Worm (Caenorhabditis elegans): Measurements from ENCODE around the gene C32D5.11.

The C32D5.11 gene

DNA sequence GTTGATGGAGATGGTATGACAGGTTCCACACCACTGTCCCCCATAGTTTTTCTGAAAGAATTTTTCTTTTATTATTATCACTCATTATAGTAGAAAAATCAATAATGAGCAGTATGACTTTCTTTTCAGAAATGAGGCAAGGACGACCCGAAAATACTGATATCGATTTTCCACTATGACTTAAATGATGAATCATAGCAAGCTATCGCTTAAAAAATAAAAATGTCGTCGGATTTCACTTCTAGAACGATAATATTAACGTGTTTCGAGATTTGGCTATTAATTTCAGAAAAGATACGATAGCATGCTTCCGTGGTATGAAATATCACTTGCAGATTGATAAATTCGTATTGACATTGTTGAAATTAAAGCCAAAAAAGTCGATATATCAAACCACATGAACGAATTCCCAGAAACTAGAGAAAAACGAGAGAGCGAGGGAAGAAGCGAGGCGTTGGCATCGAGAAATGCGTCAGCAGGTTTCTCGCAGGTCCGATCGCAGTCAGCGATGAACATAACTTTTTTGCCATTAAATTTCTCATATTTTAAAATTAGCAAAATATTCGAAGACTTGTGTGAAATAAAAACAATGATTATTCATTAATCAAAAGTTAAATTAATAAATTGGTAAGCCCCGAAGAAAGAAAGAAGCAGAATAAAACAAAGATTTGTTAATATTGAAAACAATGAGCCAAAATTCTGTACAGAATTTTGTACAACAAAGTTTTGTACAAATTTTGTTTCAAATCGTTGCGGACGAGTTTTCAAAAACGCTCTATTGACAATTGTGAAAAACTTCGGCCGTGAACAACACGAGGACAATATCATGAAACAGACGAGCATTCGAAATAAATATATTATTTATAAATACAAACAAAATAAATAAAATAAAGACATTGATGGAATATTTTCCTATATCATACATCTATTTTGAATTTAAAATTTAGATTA, at the start of gene C32D5.11:
Gene C32D5.11, minus strand, starts transcription at position 51 of the 951 bp plus-strand sequence.
- TF ChIP-seq sea-1 (GFP tag; conservative IDR thresholded peaks at IDR 0.05) (no peak), hnd-1 (tag; optimal IDR thresholded peaks at IDR 0.05) (no peak), ceh-13 (GFP tag; optimal IDR thresholded peaks at IDR 0.05) (no peak), flt-1 (GFP tag; IDR thresholded peaks at IDR 0.05) (no peak), pes-1 (GFP tag; IDR thresholded peaks at IDR 0.05) (no peak), tbx-11 (GFP tag; IDR thresholded peaks at IDR 0.05) (no peak), tra-4 (tag; optimal IDR thresholded peaks at IDR 0.05) (no peak), F13C5.2 (tag; optimal IDR thresholded peaks at IDR 0.05) (no peak), ama-1 (optimal IDR thresholded peaks at IDR 0.05) (no peak), aly-1 (tag; optimal IDR thresholded peaks at IDR 0.05) (no peak), B0310.2 (tag; optimal IDR thresholded peaks at IDR 0.05) (no peak), ets-7 (tag; optimal IDR thresholded peaks at IDR 0.05) (no peak), scrt-1 (GFP tag; IDR thresholded peaks at IDR 0.05) (0 out of 2 replicates have a peak, but pooled peaks have one; percentile 11), ceh-36 (tag; optimal IDR thresholded peaks at IDR 0.05) (no peak), tbx-37 (GFP tag; conservative IDR thresholded peaks at IDR 0.05) (no peak), hmg-4 (GFP tag; optimal IDR thresholded peaks at IDR 0.05) (peak; percentile 28)

DNA sequence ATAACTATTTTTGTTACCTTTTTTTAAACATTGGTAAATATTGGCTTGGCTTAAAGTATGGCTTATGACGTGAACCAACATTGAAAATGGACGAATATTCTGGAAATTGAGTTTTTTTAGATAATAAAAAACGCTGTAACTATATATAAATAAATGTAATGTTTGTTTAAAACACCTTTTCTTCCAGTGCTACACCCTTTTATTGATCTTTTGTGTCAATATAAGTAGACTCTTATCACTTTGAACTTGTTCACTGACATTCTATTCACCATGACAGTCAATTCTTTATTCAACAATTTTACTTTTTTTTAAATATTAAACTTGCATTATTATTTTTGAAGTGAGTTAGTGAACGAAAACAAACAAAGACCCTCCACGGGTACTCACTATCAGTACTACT, 48.0 kb upstream of the C32D5.11 start, which contains the start of gene T25D10.1:
Gene T25D10.1, plus strand, starts transcription at position 169 of the 400 bp plus-strand sequence.
- TF ChIP-seq F13C5.2 (tag; optimal IDR thresholded peaks at IDR 0.05) (no peak), scrt-1 (GFP tag; IDR thresholded peaks at IDR 0.05) (no peak), hnd-1 (tag; optimal IDR thresholded peaks at IDR 0.05) (no peak), ama-1 (optimal IDR thresholded peaks at IDR 0.05) (no peak), hmbx-1 (tag; optimal IDR thresholded peaks at IDR 0.05) (no peak), aly-1 (tag; optimal IDR thresholded peaks at IDR 0.05) (no peak), ceh-36 (tag; optimal IDR thresholded peaks at IDR 0.05) (no peak), B0310.2 (tag; optimal IDR thresholded peaks at IDR 0.05) (no peak), ets-7 (tag; optimal IDR thresholded peaks at IDR 0.05) (no peak), tbx-37 (GFP tag; conservative IDR thresholded peaks at IDR 0.05) (no peak), flt-1 (GFP tag; IDR thresholded peaks at IDR 0.05) (no peak), tra-4 (tag; optimal IDR thresholded peaks at IDR 0.05) (no peak)

DNA sequence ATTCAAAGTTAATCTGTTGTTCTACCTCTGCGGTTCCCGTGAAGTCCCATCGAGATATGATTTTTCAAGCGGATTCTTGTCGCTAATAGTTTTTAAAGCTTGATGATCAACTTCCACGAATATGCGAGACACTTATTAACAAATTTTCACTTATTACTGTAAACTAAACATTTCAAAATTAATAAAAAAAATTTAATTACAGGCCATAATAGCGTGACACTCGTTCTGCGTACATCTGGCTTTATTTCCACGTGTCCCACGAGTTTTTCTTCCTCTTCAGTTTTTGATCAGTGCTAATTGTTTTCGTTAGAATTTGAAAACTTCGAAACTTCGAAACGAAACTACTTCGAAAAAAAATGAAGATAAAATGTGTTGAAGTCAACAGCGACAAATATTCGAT, 46.4 kb upstream of the C32D5.11 start, which contains the start of gene btb-2:
Gene btb-2, plus strand, starts transcription at position 301 of the 400 bp plus-strand sequence.
- TF ChIP-seq hnd-1 (tag; optimal IDR thresholded peaks at IDR 0.05) (no peak), tbx-37 (GFP tag; conservative IDR thresholded peaks at IDR 0.05) (no peak)

DNA sequence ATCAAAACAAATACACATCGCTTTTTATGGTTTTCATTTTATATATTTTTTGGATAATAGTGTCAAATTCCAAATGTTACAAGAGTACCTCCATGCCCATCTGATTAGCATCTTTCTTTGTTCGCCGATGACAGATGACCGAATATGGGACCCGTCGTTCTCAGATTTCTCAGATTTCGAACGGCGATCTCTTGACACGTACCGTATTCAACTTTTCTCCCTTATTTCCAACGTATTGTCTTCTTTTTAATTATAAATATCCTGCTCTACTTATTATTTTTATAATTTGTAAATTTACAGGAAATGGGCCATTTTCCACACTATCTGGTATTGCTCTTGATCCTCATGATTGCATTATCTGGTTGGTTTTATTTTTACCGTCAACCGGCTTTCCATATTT, 43.2 kb upstream of the C32D5.11 start, which contains the start of gene zig-10:
Gene zig-10, plus strand, starts transcription at position 301 of the 400 bp plus-strand sequence.
- TF ChIP-seq sea-1 (GFP tag; conservative IDR thresholded peaks at IDR 0.05) (no peak), ama-1 (optimal IDR thresholded peaks at IDR 0.05) (no peak), tbx-37 (GFP tag; conservative IDR thresholded peaks at IDR 0.05) (no peak), scrt-1 (GFP tag; IDR thresholded peaks at IDR 0.05) (no peak), B0310.2 (tag; optimal IDR thresholded peaks at IDR 0.05) (no peak), F13C5.2 (tag; optimal IDR thresholded peaks at IDR 0.05) (no peak), aly-1 (tag; optimal IDR thresholded peaks at IDR 0.05) (no peak), ceh-13 (GFP tag; optimal IDR thresholded peaks at IDR 0.05) (no peak), tra-4 (tag; optimal IDR thresholded peaks at IDR 0.05) (no peak), hmg-4 (GFP tag; optimal IDR thresholded peaks at IDR 0.05) (no peak), pes-1 (GFP tag; IDR thresholded peaks at IDR 0.05) (no peak), flt-1 (GFP tag; IDR thresholded peaks at IDR 0.05) (no peak), tbx-11 (GFP tag; IDR thresholded peaks at IDR 0.05) (no peak), ceh-36 (tag; optimal IDR thresholded peaks at IDR 0.05) (no peak), ets-7 (tag; optimal IDR thresholded peaks at IDR 0.05) (no peak)

DNA sequence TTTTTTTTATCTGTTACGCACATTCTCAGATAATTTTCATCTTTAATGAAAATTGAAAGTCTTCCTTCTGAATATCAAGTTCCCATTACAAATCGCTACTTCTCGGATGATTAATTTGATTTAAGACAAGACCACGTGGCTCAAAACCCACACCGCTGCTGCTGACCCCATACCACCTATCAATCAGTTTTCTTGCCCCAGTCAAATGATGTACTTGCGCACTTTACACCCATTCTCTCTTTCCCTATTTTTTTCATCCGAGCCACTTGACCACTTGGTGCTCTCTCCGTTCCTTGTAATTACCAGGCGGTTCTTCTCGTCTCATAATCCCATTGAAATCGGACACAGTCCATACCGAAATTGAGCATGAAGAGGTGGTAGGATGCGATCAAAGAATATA, 38.8 kb upstream of the C32D5.11 start:
- TF ChIP-seq tbx-11 (GFP tag; IDR thresholded peaks at IDR 0.05) (no peak), ets-7 (tag; optimal IDR thresholded peaks at IDR 0.05) (no peak), hmbx-1 (tag; optimal IDR thresholded peaks at IDR 0.05) (no peak), hnd-1 (tag; optimal IDR thresholded peaks at IDR 0.05) (no peak), tbx-37 (GFP tag; conservative IDR thresholded peaks at IDR 0.05) (no peak), ceh-13 (GFP tag; optimal IDR thresholded peaks at IDR 0.05) (no peak), F13C5.2 (tag; optimal IDR thresholded peaks at IDR 0.05) (no peak), scrt-1 (GFP tag; IDR thresholded peaks at IDR 0.05) (no peak), aly-1 (tag; optimal IDR thresholded peaks at IDR 0.05) (no peak), pes-1 (GFP tag; IDR thresholded peaks at IDR 0.05) (no peak), B0310.2 (tag; optimal IDR thresholded peaks at IDR 0.05) (no peak), tra-4 (tag; optimal IDR thresholded peaks at IDR 0.05) (no peak), flt-1 (GFP tag; IDR thresholded peaks at IDR 0.05) (no peak), sea-1 (GFP tag; conservative IDR thresholded peaks at IDR 0.05) (no peak), hmg-4 (GFP tag; optimal IDR thresholded peaks at IDR 0.05) (no peak)

DNA sequence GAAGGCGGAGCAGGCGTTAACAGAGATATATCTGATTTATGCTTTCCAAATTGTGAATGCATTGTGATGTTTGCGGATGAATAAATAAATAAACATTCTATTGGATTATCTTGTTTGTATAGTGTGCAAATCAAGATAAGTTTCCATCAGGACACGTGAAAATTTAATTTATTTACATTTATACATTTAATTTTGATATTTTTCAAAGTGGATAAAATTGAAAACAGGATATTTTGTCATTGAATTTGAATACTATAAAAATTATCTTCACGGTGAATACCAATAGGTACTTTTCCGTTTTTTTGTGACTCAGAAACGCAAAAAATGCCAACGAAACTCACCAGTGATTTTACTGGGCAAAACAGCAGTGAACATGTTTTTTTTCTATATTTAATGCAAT, 35.9 kb upstream of the C32D5.11 start, which contains the start of gene F58F12.3:
Gene F58F12.3, minus strand, starts transcription at position 101 of the 400 bp plus-strand sequence.
- TF ChIP-seq aly-1 (tag; optimal IDR thresholded peaks at IDR 0.05) = no peak
- TF ChIP-seq hnd-1 (tag; optimal IDR thresholded peaks at IDR 0.05) = no peak
- no peak for TF ChIP-seq B0310.2 (tag; optimal IDR thresholded peaks at IDR 0.05)
- TF ChIP-seq hmbx-1 (tag; optimal IDR thresholded peaks at IDR 0.05) = no peak
- no peak for TF ChIP-seq tbx-11 (GFP tag; IDR thresholded peaks at IDR 0.05)
- TF ChIP-seq ets-7 (tag; optimal IDR thresholded peaks at IDR 0.05) = no peak
- no peak for TF ChIP-seq pes-1 (GFP tag; IDR thresholded peaks at IDR 0.05)
- no peak for TF ChIP-seq ama-1 (optimal IDR thresholded peaks at IDR 0.05)
- no peak for TF ChIP-seq sea-1 (GFP tag; conservative IDR thresholded peaks at IDR 0.05)
- no peak for TF ChIP-seq ceh-36 (tag; optimal IDR thresholded peaks at IDR 0.05)
- no peak for TF ChIP-seq F13C5.2 (tag; optimal IDR thresholded peaks at IDR 0.05)

DNA sequence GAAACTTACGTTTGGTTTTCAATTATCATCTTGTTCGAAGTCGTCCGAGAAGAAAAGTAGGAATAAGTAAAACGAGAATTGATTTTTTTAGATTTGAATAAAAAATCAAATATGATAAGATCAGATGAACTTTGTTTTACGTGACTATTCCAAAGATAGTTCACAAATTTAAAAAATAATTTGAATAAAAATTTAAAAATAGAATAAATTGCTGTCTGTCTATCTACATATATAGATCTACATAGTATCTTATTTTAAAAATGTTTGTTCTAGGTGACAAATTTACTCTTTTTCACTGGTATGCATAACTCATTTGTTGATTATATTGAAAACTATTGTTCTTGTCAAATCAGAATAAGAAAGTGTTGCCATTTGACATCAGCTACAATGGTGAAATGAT, 32.7 kb upstream of the C32D5.11 start, which contains the start of gene F58F12.2:
Gene F58F12.2, minus strand, starts transcription at position 101 of the 400 bp plus-strand sequence.
- TF ChIP-seq ama-1 (optimal IDR thresholded peaks at IDR 0.05) (no peak), B0310.2 (tag; optimal IDR thresholded peaks at IDR 0.05) (no peak), hmg-4 (GFP tag; optimal IDR thresholded peaks at IDR 0.05) (no peak), ets-7 (tag; optimal IDR thresholded peaks at IDR 0.05) (no peak), aly-1 (tag; optimal IDR thresholded peaks at IDR 0.05) (no peak), F13C5.2 (tag; optimal IDR thresholded peaks at IDR 0.05) (no peak), tbx-37 (GFP tag; conservative IDR thresholded peaks at IDR 0.05) (no peak), sea-1 (GFP tag; conservative IDR thresholded peaks at IDR 0.05) (no peak), tbx-11 (GFP tag; IDR thresholded peaks at IDR 0.05) (no peak), hnd-1 (tag; optimal IDR thresholded peaks at IDR 0.05) (no peak), scrt-1 (GFP tag; IDR thresholded peaks at IDR 0.05) (no peak), ceh-13 (GFP tag; optimal IDR thresholded peaks at IDR 0.05) (no peak), flt-1 (GFP tag; IDR thresholded peaks at IDR 0.05) (no peak), pes-1 (GFP tag; IDR thresholded peaks at IDR 0.05) (no peak)
